Worm (Caenorhabditis elegans) whole organism, L1 larva: ENCODE results near the gene Y39F10A.6.

Experiments used
- blmp-1 ChIP-seq: fragments of 150-350 bp; optimal IDR thresholded peaks from 2 replicates; lab custom pipeline; 2014; ENCODE audit warnings: missing biosample characterization, missing genetic modification characterization
- dpl-1 ChIP-seq, 3 experiments: fragments of 150-350 bp in 2 of 3; sonication (generic microtip) in 1 of 3; optimal IDR thresholded peaks; 2 replicates each; lab custom pipeline; 2014 to 2017; ENCODE audit warnings: missing biosample characterization in 3 of 3, missing genetic modification characterization in 3 of 3, missing genetic modification reagents in 3 of 3
- elt-2 ChIP-seq: sonication (generic microtip); optimal IDR thresholded peaks from 2 replicates; lab custom pipeline; 2016; ENCODE audit warnings: missing genetic modification characterization, mild to moderate bottlenecking, inconsistent platforms, missing compliant biosample characterization, missing genetic modification reagents
- fos-1 ChIP-seq: fragments of 150-350 bp; optimal IDR thresholded peaks from 2 replicates; lab custom pipeline; 2014; ENCODE audit warnings: missing biosample characterization, missing genetic modification characterization
- nhr-12 ChIP-seq: sonication (generic microtip); optimal IDR thresholded peaks from 2 replicates; lab custom pipeline; 2017; ENCODE audit warnings: missing biosample characterization, missing genetic modification characterization
- nhr-76 ChIP-seq: sonication (generic microtip); optimal IDR thresholded peaks from 2 replicates; lab custom pipeline; 2017; ENCODE audit warnings: missing biosample characterization, missing genetic modification characterization
- nhr-77 ChIP-seq: fragments of 150-350 bp; optimal IDR thresholded peaks from 2 replicates; lab custom pipeline; 2014; ENCODE audit warnings: missing biosample characterization, missing genetic modification characterization
- rnt-1 ChIP-seq: sonication (generic microtip); optimal IDR thresholded peaks from 2 replicates; lab custom pipeline; 2016; ENCODE audit warnings: mild to moderate bottlenecking, missing genetic modification characterization, moderate library complexity, missing compliant biosample characterization
- snpc-4 ChIP-seq: fragments of 150-350 bp; optimal IDR thresholded peaks from 2 replicates; lab custom pipeline; 2014; ENCODE audit warnings: missing biosample characterization, missing genetic modification characterization
- tbx-2 ChIP-seq: sonication (generic microtip); optimal IDR thresholded peaks from 2 replicates; lab custom pipeline; 2016; ENCODE audit warnings: missing genetic modification characterization, missing compliant biosample characterization
- unc-86 ChIP-seq: sonication (generic microtip); optimal IDR thresholded peaks from 2 replicates; lab custom pipeline; 2016; ENCODE audit warnings: missing genetic modification characterization, missing compliant biosample characterization
- ztf-11 ChIP-seq, 2 experiments: sonication (generic microtip); optimal IDR thresholded peaks; 2 replicates each; lab custom pipeline; 2016 to 2017; ENCODE audit warnings: missing genetic modification characterization in 2 of 2, missing biosample characterization in 1 of 2, missing compliant biosample characterization in 1 of 2
- ztf-4 ChIP-seq: fragments of 150-350 bp; optimal IDR thresholded peaks from 2 replicates; lab custom pipeline; 2014; ENCODE audit warnings: missing biosample characterization, missing genetic modification characterization

DNA sequence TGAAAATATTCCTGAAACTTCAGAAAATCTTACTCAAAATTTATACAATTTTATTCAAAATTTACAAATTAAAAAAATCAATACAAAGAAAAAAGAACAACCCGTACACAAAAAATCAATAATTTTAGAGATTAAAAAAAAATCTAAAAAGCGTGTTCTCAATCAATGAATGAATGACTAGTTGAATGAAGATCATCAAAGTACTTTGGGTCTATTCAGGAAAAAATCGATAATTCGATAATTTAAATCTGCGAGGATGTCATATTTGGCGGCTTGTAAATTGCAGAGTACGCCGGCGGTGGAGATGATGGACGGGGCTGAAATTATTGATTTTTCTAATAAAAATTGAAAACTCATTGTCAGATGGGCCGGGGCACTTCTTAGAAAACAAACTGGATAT is 27.3 kb downstream of the Y39F10A.6 start:
- TF ChIP-seq nhr-76 (tag; lab: Kevin White, UChicago) (no peak), blmp-1 (tag; lab: Kevin White, UChicago) (no peak), elt-2 (tag; lab: Kevin White, UChicago) (no peak), snpc-4 (no peak), unc-86 (tag; lab: Kevin White, UChicago) (no peak), ztf-4 (tag; lab: Kevin White, UChicago) (no peak), nhr-12 (tag; lab: Kevin White, UChicago) (no peak), ztf-11 (tag; optimal IDR thresholded peaks at IDR 0.05; lab: Kevin White, UChicago) (no peak), nhr-77 (tag; lab: Kevin White, UChicago) (no peak), tbx-2 (tag; lab: Kevin White, UChicago) (no peak), rnt-1 (tag; lab: Kevin White, UChicago) (no peak), fos-1 (tag; lab: Kevin White, UChicago) (no peak), dpl-1 (GFP tag; optimal IDR thresholded peaks at IDR 0.05; lab: Kevin White, UChicago) (no peak)
